Worm (Caenorhabditis elegans): Measurements from ENCODE around the gene hmit-1.3.

- TF ChIP-seq him-1 (tag; optimal IDR thresholded peaks at IDR 0.05) (no peak), W03F9.2 (tag; optimal IDR thresholded peaks at IDR 0.05) (no peak), dao-5 (tag; optimal IDR thresholded peaks at IDR 0.05) (no peak)
Observed at ce11 chrIII:3539499-3539898, 20.1 kb upstream of the hmit-1.3 start.

All from whole organism, L4/young adult.